Fruit fly (Drosophila melanogaster): ENCODE measurements around the gene GluRIIA.
A peak's percentile ranks its signal among the peaks of the same experiment; 100 is the strongest.

GluRIIA gene

dm6 chr2L:5532061-5532460 lies 22.8 kb upstream of the GluRIIA start, which contains the start of gene Coq6:
Gene Coq6 (minus strand): TSS chr2L:5532223.
- TF ChIP-seq kay (GFP tag; ENCODE audit: borderline replicate concordance) (no peak), bab1 (GFP tag; optimal IDR thresholded peaks at IDR 0.05) (no peak), CG33017 (tag; optimal IDR thresholded peaks at IDR 0.05) (no peak), Mnt (GFP tag; optimal IDR thresholded peaks at IDR 0.05) (no peak), toe (GFP tag; optimal IDR thresholded peaks at IDR 0.05) (no peak), CG1620 (GFP tag; optimal IDR thresholded peaks at IDR 0.05) (no peak), Hr96 (GFP tag; optimal IDR thresholded peaks at IDR 0.05) (no peak), cnc (optimal IDR thresholded peaks at IDR 0.05) (no peak), Crg-1 (GFP tag; optimal IDR thresholded peaks at IDR 0.05) (no peak), CG7101 (tag; optimal IDR thresholded peaks at IDR 0.05) (no peak), cic (GFP tag; optimal IDR thresholded peaks at IDR 0.05) (no peak), CG11617 (GFP tag; optimal IDR thresholded peaks at IDR 0.05) (no peak), CG14711 (tag; optimal IDR thresholded peaks at IDR 0.05) (no peak), CG5204 (GFP tag; optimal IDR thresholded peaks at IDR 0.05) (no peak), tj (GFP tag; optimal IDR thresholded peaks at IDR 0.05) (no peak)

dm6 chr2L:5536658-5537057 lies 18.2 kb upstream of the GluRIIA start, which contains the start of gene tomb:
Gene tomb (minus strand): TSS chr2L:5536758.
- TF ChIP-seq CG5204 (GFP tag; optimal IDR thresholded peaks at IDR 0.05) (no peak), CG1620 (GFP tag; optimal IDR thresholded peaks at IDR 0.05) (no peak), Clk (GFP tag; optimal IDR thresholded peaks at IDR 0.05) (no peak), Mnt (GFP tag; optimal IDR thresholded peaks at IDR 0.05) (no peak), Hr96 (GFP tag; optimal IDR thresholded peaks at IDR 0.05) (no peak), CG33017 (tag; optimal IDR thresholded peaks at IDR 0.05) (no peak), cic (GFP tag; optimal IDR thresholded peaks at IDR 0.05) (no peak), bab1 (GFP tag; optimal IDR thresholded peaks at IDR 0.05) (no peak), CG7045 (GFP tag; optimal IDR thresholded peaks at IDR 0.05) (no peak), tj (GFP tag; optimal IDR thresholded peaks at IDR 0.05) (no peak), toe (GFP tag; optimal IDR thresholded peaks at IDR 0.05) (no peak), cnc (optimal IDR thresholded peaks at IDR 0.05) (no peak), CG11617 (GFP tag; optimal IDR thresholded peaks at IDR 0.05) (no peak), ovo (GFP tag; optimal IDR thresholded peaks at IDR 0.05) (no peak), CG14711 (tag; optimal IDR thresholded peaks at IDR 0.05) (no peak), CG12768 (GFP tag; optimal IDR thresholded peaks at IDR 0.05) (no peak), CG7101 (tag; optimal IDR thresholded peaks at IDR 0.05) (no peak), kay (GFP tag; ENCODE audit: borderline replicate concordance) (no peak), pad (GFP tag; optimal IDR thresholded peaks at IDR 0.05) (no peak), Crg-1 (GFP tag; optimal IDR thresholded peaks at IDR 0.05) (no peak)

dm6 chr2L:5537063-5537462 lies 17.8 kb upstream of the GluRIIA start:
- TF ChIP-seq CG7045 (GFP tag; optimal IDR thresholded peaks at IDR 0.05) (no peak), cnc (optimal IDR thresholded peaks at IDR 0.05) (no peak), toe (GFP tag; optimal IDR thresholded peaks at IDR 0.05) (no peak), tj (GFP tag; optimal IDR thresholded peaks at IDR 0.05) (no peak), CG7101 (tag; optimal IDR thresholded peaks at IDR 0.05) (no peak), kay (GFP tag; ENCODE audit: borderline replicate concordance) (no peak), CG12768 (GFP tag; optimal IDR thresholded peaks at IDR 0.05) (no peak), Crg-1 (GFP tag; optimal IDR thresholded peaks at IDR 0.05) (no peak), CG14711 (tag; optimal IDR thresholded peaks at IDR 0.05) (no peak), CG11617 (GFP tag; optimal IDR thresholded peaks at IDR 0.05) (no peak)

DNA sequence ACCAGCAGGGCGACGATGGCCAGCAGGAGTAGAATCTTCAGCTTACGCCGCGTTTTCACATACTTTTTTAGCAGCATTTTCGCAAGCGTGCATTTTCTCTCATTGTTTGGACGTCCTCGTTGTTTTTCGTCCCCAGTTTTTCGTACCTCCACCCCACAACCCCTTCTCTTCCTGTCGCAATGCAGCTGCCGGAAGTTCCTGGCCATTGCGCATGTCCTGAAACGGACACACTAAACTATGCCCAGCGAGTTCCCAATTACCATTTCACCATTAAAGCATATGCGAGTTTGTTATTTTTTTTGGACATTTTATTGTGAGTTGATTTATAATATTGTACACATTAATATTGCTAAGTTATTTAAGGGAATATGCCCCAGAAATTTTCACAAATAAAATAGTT lies 15.8 kb upstream of the GluRIIA start, which contains the start of gene CG14015:
CG14015 (minus strand) TSS at position 163 of the 400 bp plus-strand sequence.
- TF ChIP-seq CG7045 (GFP tag; optimal IDR thresholded peaks at IDR 0.05) (no peak), ovo (GFP tag; optimal IDR thresholded peaks at IDR 0.05) (no peak), tj (GFP tag; optimal IDR thresholded peaks at IDR 0.05) (no peak), CG5204 (GFP tag; optimal IDR thresholded peaks at IDR 0.05) (no peak), Mnt (GFP tag; optimal IDR thresholded peaks at IDR 0.05) (no peak), CG33017 (tag; optimal IDR thresholded peaks at IDR 0.05) (no peak), cic (GFP tag; optimal IDR thresholded peaks at IDR 0.05) (no peak)

DNA sequence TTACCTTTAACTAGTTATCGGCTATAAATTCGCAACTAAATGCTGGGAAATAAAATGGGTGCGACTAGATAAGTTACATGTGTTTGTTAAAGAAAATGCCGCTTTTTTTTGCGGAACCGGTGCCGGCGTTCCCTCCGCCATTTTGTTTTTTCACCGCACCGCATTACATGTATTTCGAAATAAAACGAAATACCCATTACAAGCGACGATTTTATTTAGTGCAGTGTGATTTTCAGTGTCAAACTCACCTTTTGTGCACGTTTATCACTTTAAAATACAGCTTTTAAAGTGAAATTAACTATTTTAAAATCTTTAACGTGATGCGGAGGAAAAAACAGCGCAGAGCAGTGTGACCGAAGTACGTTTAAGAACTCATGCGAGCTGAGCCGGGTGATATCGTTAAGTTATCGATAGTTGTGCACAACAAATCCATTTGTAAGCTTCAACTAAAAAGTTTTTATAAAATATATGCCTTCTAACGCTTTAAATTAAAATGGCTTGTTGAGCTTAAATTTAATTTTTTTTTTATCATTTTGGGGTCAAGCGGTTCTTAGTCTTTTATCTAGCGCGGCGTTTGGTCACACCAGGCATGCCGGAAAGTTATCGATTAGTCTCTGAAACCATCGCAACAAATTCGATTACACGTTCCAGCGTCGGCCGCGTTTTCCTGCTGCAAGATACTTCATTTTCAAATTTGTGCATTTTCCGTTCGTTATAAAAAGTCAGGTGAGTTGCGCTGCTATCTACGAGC lies 12.8 kb upstream of the GluRIIA start, which contains the start of the genes Hel25E and Lam:
Hel25E (minus strand) TSS at position 380 of the 751 bp plus-strand sequence.
Lam (plus strand) TSS at position 546 of the 751 bp plus-strand sequence.
- no peak for TF ChIP-seq Hr96 (GFP tag; optimal IDR thresholded peaks at IDR 0.05)
- TF ChIP-seq cic (GFP tag; optimal IDR thresholded peaks at IDR 0.05) = no peak
- peak; percentile 40 for TF ChIP-seq CG11617 (GFP tag; optimal IDR thresholded peaks at IDR 0.05)
- TF ChIP-seq CG7101 (tag; optimal IDR thresholded peaks at IDR 0.05) = peak; percentile 5
- TF ChIP-seq Clk (GFP tag; optimal IDR thresholded peaks at IDR 0.05) = no peak
- peak; percentile 56 for TF ChIP-seq Mnt (GFP tag; optimal IDR thresholded peaks at IDR 0.05)
- no peak for TF ChIP-seq CG14711 (tag; optimal IDR thresholded peaks at IDR 0.05)

DNA sequence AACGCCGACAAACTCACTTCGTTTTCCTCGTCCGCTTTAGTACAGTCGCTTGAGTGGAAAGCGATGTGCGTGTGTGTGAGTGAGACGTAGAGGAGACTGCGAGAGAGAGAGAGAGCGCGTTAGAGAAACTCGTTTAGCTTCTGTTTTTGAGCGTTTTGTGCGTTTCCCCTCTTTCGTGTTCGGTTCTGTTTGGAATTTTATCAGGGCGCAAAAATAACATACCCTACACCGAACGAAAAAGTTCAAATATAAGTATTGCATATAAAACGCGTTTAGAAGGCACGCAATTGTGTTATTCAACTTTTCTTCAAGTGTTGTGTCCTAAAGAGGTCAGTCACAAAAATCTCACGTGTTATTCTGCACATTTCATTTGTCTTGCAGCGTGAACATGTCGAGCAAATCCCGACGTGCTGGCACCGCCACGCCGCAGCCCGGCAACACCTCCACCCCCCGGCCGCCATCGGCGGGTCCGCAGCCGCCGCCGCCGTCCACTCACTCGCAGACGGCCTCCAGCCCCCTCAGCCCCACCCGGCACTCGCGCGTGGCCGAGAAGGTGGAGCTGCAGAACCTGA lies 11.8 kb upstream of the GluRIIA start:
- TF ChIP-seq cic (GFP tag; optimal IDR thresholded peaks at IDR 0.05) (no peak), CG12768 (GFP tag; optimal IDR thresholded peaks at IDR 0.05) (no peak), CG1620 (GFP tag; optimal IDR thresholded peaks at IDR 0.05) (no peak), CG7045 (GFP tag; optimal IDR thresholded peaks at IDR 0.05) (peak; percentile 5), CG14711 (tag; optimal IDR thresholded peaks at IDR 0.05) (no peak), CG5204 (GFP tag; optimal IDR thresholded peaks at IDR 0.05) (no peak), ovo (GFP tag; optimal IDR thresholded peaks at IDR 0.05) (no peak), toe (GFP tag; optimal IDR thresholded peaks at IDR 0.05) (no peak), pad (GFP tag; optimal IDR thresholded peaks at IDR 0.05) (peak; percentile 97)

All from whole organism, adult.